Fruit fly (Drosophila melanogaster) Kc167 (cell line): ENCODE results near the gene CG14416.

Experiments
- h ChIP-seq: fragments of >200 bp; optimal IDR thresholded peaks from 3 replicates; lab custom pipeline; 2018; ENCODE audit warnings: missing external identifiers
- psq ChIP-seq: fragments of >200 bp; optimal IDR thresholded peaks from 2 replicates; lab custom pipeline; 2017; ENCODE audit warnings: missing external identifiers

DNA sequence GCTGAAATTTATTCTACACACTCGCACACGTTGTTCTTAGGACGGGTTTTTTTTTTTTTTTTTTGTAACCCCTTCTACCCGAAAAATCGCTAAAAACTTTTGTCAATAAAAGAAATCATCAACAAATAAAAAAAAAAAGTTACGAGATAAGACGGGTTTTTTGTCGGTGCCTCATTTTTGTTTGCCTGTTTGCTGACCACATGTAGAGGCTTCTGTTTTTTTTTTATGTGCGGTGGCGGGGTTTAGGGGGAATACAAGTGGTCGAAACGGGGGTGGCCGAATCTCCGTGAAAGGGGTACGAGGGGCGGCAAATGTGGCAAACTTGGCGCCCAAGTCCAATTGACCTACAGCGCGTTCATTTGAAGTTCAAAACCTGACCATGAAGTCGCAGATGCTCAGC, 45.9 kb upstream of the CG14416 start:
- TF ChIP-seq h = no peak
- TF ChIP-seq psq (lab: Kevin White, UChicago) = no peak
